Fruit fly (Drosophila melanogaster) whole organism, embryonic: Measurements from ENCODE around the gene vih.

ENCODE experiments used
- Awh ChIP-seq: fragments of 200-800 bp; sonication (Bioruptor generic); IDR thresholded peaks from 2 replicates; pipeline ENCODE4, ENCODE4 v1.3.6; 2022; ENCODE audit warnings: missing biosample characterization, missing genetic modification characterization
- B-H2 ChIP-seq: fragments of 200-800 bp; sonication (Bioruptor generic); optimal IDR thresholded peaks from 2 replicates; lab custom pipeline; 2018; ENCODE audit warnings: missing biosample characterization, mild to moderate bottlenecking, missing genetic modification characterization
- CG12071 ChIP-seq: fragments of 200-800 bp; sonication (Bioruptor generic); optimal IDR thresholded peaks from 3 replicates; lab custom pipeline; 2018; ENCODE audit warnings: missing biosample characterization, mild to moderate bottlenecking, missing genetic modification characterization
- CG14965 ChIP-seq: fragments of 200-800 bp; sonication (Bioruptor generic); optimal IDR thresholded peaks from 2 replicates; lab custom pipeline; 2016; ENCODE audit warnings: missing biosample characterization, missing genetic modification characterization, borderline replicate concordance
- CG16863 ChIP-seq: fragments of 200-800 bp; sonication (Bioruptor generic); optimal IDR thresholded peaks from 3 replicates; lab custom pipeline; 2016; ENCODE audit warnings: missing biosample characterization, missing genetic modification characterization
- CG17359 ChIP-seq: fragments of 200-800 bp; sonication (Bioruptor generic); optimal IDR thresholded peaks from 3 replicates; lab custom pipeline; 2018; ENCODE audit warnings: missing biosample characterization, mild to moderate bottlenecking, missing genetic modification characterization, moderate library complexity
- CG17829 ChIP-seq: fragments of 200-800 bp; optimal IDR thresholded peaks from 2 replicates; lab custom pipeline; 2019; ENCODE audit warnings: missing biosample characterization, mild to moderate bottlenecking, missing genetic modification characterization, moderate library complexity
- CG3065 ChIP-seq: fragments of 200-800 bp; sonication (Bioruptor generic); optimal IDR thresholded peaks from 2 replicates; lab custom pipeline; 2016; ENCODE audit warnings: missing biosample characterization, missing genetic modification characterization
- CG31365 ChIP-seq: fragments of 200-800 bp; sonication (Bioruptor generic); optimal IDR thresholded peaks from 2 replicates; lab custom pipeline; 2018; ENCODE audit warnings: missing biosample characterization, mild to moderate bottlenecking, missing genetic modification characterization
- CG3163 ChIP-seq: fragments of 200-800 bp; sonication (Bioruptor generic); optimal IDR thresholded peaks from 3 replicates; lab custom pipeline; 2016; ENCODE audit warnings: missing biosample characterization, missing genetic modification characterization
- CG6813 ChIP-seq: fragments of 200-800 bp; sonication (Bioruptor generic); optimal IDR thresholded peaks from 2 replicates; lab custom pipeline; 2017; ENCODE audit warnings: missing biosample characterization, missing genetic modification characterization, mild to moderate bottlenecking, moderate library complexity, missing genetic modification reagents
- CG6854 ChIP-seq: fragments of 200-800 bp; sonication (Bioruptor generic); optimal IDR thresholded peaks from 3 replicates; lab custom pipeline; 2017; ENCODE audit warnings: missing biosample characterization, mild to moderate bottlenecking, missing genetic modification characterization
- CG7987 ChIP-seq: fragments of 200-800 bp; sonication (Bioruptor generic); optimal IDR thresholded peaks from 2 replicates; lab custom pipeline; 2018; ENCODE audit warnings: missing biosample characterization, mild to moderate bottlenecking, missing genetic modification characterization, moderate library complexity
- CG8089 ChIP-seq: fragments of 200-800 bp; sonication (Bioruptor generic); optimal IDR thresholded peaks from 3 replicates; lab custom pipeline; 2016; ENCODE audit warnings: missing biosample characterization, missing genetic modification characterization
- CG8388 ChIP-seq: fragments of 200-800 bp; sonication (Bioruptor generic); optimal IDR thresholded peaks from 2 replicates; lab custom pipeline; 2019; ENCODE audit warnings: missing biosample characterization, mild to moderate bottlenecking, missing genetic modification characterization, moderate library complexity
- CG8924 ChIP-seq: fragments of 200-800 bp; optimal IDR thresholded peaks from 3 replicates; lab custom pipeline; 2019; ENCODE audit warnings: missing biosample characterization, mild to moderate bottlenecking, missing genetic modification characterization, moderate library complexity
- CG9215 ChIP-seq: fragments of 200-800 bp; sonication (Bioruptor generic); IDR thresholded peaks from 2 replicates; pipeline ENCODE4 v1.3.6; 2022; ENCODE audit warnings: missing biosample characterization, missing genetic modification characterization
- CHES-1-like ChIP-seq: fragments of 200-800 bp; sonication (Bioruptor generic); optimal IDR thresholded peaks from 2 replicates; lab custom pipeline; 2016; ENCODE audit warnings: missing biosample characterization, missing genetic modification characterization
- Doc3 ChIP-seq: fragments of 200-800 bp; sonication (Bioruptor generic); IDR thresholded peaks from 3 replicates; pipeline ENCODE4 v1.3.6; 2022; ENCODE audit warnings: missing biosample characterization, missing genetic modification characterization; ENCODE audit not compliant: partially characterized antibody
- E2f1 ChIP-seq: fragments of 200-800 bp; sonication (Bioruptor generic); IDR thresholded peaks from 2 replicates; pipeline ENCODE4 v1.3.6; 2022; ENCODE audit warnings: missing biosample characterization, missing genetic modification characterization
- H15 ChIP-seq: fragments of 200-800 bp; sonication (Bioruptor generic); IDR thresholded peaks from 3 replicates; pipeline ENCODE4 v1.3.6; 2022; ENCODE audit warnings: missing biosample characterization, missing genetic modification characterization
- Hey ChIP-seq: fragments of 200-800 bp; sonication (Bioruptor generic); optimal IDR thresholded peaks from 3 replicates; lab custom pipeline; 2018; ENCODE audit warnings: missing biosample characterization, mild to moderate bottlenecking, missing genetic modification characterization
- Hr51 ChIP-seq, 2 experiments: fragments of 200-800 bp; sonication (Bioruptor generic); optimal IDR thresholded peaks; 2 replicates in 1 of 2; 3 replicates in 1 of 2; lab custom pipeline; 2016 to 2018; ENCODE audit warnings: missing biosample characterization in 2 of 2, missing genetic modification characterization in 2 of 2, mild to moderate bottlenecking in 1 of 2, moderate library complexity in 1 of 2
- Med ChIP-seq: fragments of 200-800 bp; sonication (Bioruptor generic); peaks from one replicate; lab custom pipeline; 2016; ENCODE audit warnings: missing biosample characterization, missing genetic modification characterization, mild to moderate bottlenecking, inconsistent platforms, moderate library complexity
- Oli ChIP-seq: fragments of 200-800 bp; sonication (Bioruptor generic); optimal IDR thresholded peaks from 2 replicates; lab custom pipeline; 2018; ENCODE audit warnings: missing biosample characterization, mild to moderate bottlenecking, missing genetic modification characterization, moderate library complexity
- Ssrp ChIP-seq: fragments of 200-800 bp; sonication (Bioruptor generic); optimal IDR thresholded peaks from 2 replicates; lab custom pipeline; 2018; ENCODE audit warnings: missing biosample characterization, mild to moderate bottlenecking, missing genetic modification characterization, moderate library complexity
- TFAM ChIP-seq: fragments of 200-800 bp; sonication (Bioruptor generic); optimal IDR thresholded peaks from 2 replicates; lab custom pipeline; 2017; ENCODE audit warnings: missing biosample characterization, missing genetic modification characterization, inconsistent platforms
- Xrp1 ChIP-seq: fragments of 200-800 bp; sonication (Bioruptor generic); IDR thresholded peaks from 2 replicates; pipeline ENCODE4 v1.3.6; 2022; ENCODE audit warnings: missing biosample characterization, missing genetic modification characterization
- bsh ChIP-seq, 2 experiments: fragments of 200-800 bp; sonication (Bioruptor generic); optimal IDR thresholded peaks; 2 replicates each; lab custom pipeline; 2017 to 2018; ENCODE audit warnings: mild to moderate bottlenecking in 2 of 2, missing biosample characterization in 2 of 2, missing genetic modification characterization in 2 of 2, moderate library complexity in 1 of 2
- btn ChIP-seq: fragments of 200-800 bp; sonication (Bioruptor generic); optimal IDR thresholded peaks from 2 replicates; lab custom pipeline; 2016; ENCODE audit warnings: missing biosample characterization, missing genetic modification characterization
- chinmo ChIP-seq: fragments of 200-800 bp; sonication (Bioruptor generic); IDR thresholded peaks from 4 replicates; pipeline ENCODE4 v1.3.6; 2022; ENCODE audit warnings: missing biosample characterization, missing genetic modification characterization; ENCODE audit not compliant: partially characterized antibody
- eyg ChIP-seq: fragments of 200-800 bp; sonication (Bioruptor generic); optimal IDR thresholded peaks from 3 replicates; lab custom pipeline; 2016; ENCODE audit warnings: missing biosample characterization, missing genetic modification characterization
- gcm2 ChIP-seq: fragments of 200-800 bp; sonication (Bioruptor generic); optimal IDR thresholded peaks from 2 replicates; lab custom pipeline; 2016; ENCODE audit warnings: missing biosample characterization, missing genetic modification characterization
- gsb-n ChIP-seq: fragments of 200-800 bp; sonication (Bioruptor generic); optimal IDR thresholded peaks from 3 replicates; lab custom pipeline; 2018; ENCODE audit warnings: missing biosample characterization, mild to moderate bottlenecking, missing genetic modification characterization
- gt ChIP-seq: fragments of 200-800 bp; sonication (Bioruptor generic); IDR thresholded peaks from 2 replicates; pipeline ENCODE4 v1.3.6; 2022; ENCODE audit warnings: missing biosample characterization, missing genetic modification characterization
- ind ChIP-seq: fragments of 200-800 bp; sonication (Bioruptor generic); optimal IDR thresholded peaks from 3 replicates; lab custom pipeline; 2016; ENCODE audit warnings: missing biosample characterization, missing genetic modification characterization
- knrl ChIP-seq: fragments of 200-800 bp; sonication (Bioruptor generic); IDR thresholded peaks from 3 replicates; pipeline ENCODE4 v1.3.6; 2022; ENCODE audit warnings: missing biosample characterization, missing genetic modification characterization; ENCODE audit not compliant: partially characterized antibody
- lab ChIP-seq: fragments of 200-800 bp; sonication (Bioruptor generic); optimal IDR thresholded peaks from 3 replicates; lab custom pipeline; 2017; ENCODE audit warnings: missing biosample characterization, missing genetic modification characterization, mild to moderate bottlenecking, moderate library complexity, missing genetic modification reagents
- lbe ChIP-seq: fragments of 200-800 bp; sonication (Bioruptor generic); optimal IDR thresholded peaks from 2 replicates; lab custom pipeline; 2016; ENCODE audit warnings: missing biosample characterization, mild to moderate bottlenecking, missing genetic modification characterization
- lilli ChIP-seq: fragments of 200-800 bp; sonication (Bioruptor generic); optimal IDR thresholded peaks from 3 replicates; lab custom pipeline; 2016; ENCODE audit warnings: missing biosample characterization, missing genetic modification characterization
- nmo ChIP-seq: fragments of 200-800 bp; sonication (Bioruptor generic); optimal IDR thresholded peaks from 2 replicates; lab custom pipeline; 2018; ENCODE audit warnings: missing biosample characterization, mild to moderate bottlenecking, missing genetic modification characterization, moderate library complexity
- org-1 ChIP-seq: fragments of 200-800 bp; sonication (Bioruptor generic); optimal IDR thresholded peaks from 2 replicates; lab custom pipeline; 2017; ENCODE audit warnings: missing biosample characterization, missing genetic modification characterization
- pros ChIP-seq: fragments of 200-800 bp; sonication (Bioruptor generic); optimal IDR thresholded peaks from 3 replicates; lab custom pipeline; 2019; ENCODE audit warnings: missing biosample characterization, mild to moderate bottlenecking, missing genetic modification characterization, moderate library complexity
- sens ChIP-seq: fragments of 200-800 bp; sonication (Bioruptor generic); peaks from one replicate; lab custom pipeline; 2016; ENCODE audit warnings: missing biosample characterization, missing genetic modification characterization
- sima ChIP-seq: fragments of 200-800 bp; sonication (Bioruptor generic); optimal IDR thresholded peaks from 2 replicates; lab custom pipeline; 2016; ENCODE audit warnings: missing biosample characterization, missing genetic modification characterization
- sna ChIP-seq: fragments of 200-800 bp; sonication (Bioruptor generic); IDR thresholded peaks from 2 replicates; pipeline ENCODE4 v1.3.6; 2022; ENCODE audit warnings: missing biosample characterization, missing genetic modification characterization; ENCODE audit not compliant: partially characterized antibody
- tap ChIP-seq: fragments of 200-800 bp; optimal IDR thresholded peaks from 3 replicates; lab custom pipeline; 2019; ENCODE audit warnings: missing biosample characterization, mild to moderate bottlenecking, missing genetic modification characterization, moderate library complexity
- tll ChIP-seq, 2 experiments: fragments of 200-800 bp in 1 of 2; fragments of >200 bp in 1 of 2; sonication (Bioruptor generic) in 1 of 2; optimal IDR thresholded peaks; 2 replicates each; lab custom pipeline; 2017 to 2019; ENCODE audit warnings: missing biosample characterization in 2 of 2, missing genetic modification characterization in 2 of 2, mild to moderate bottlenecking in 1 of 2, moderate library complexity in 1 of 2
- tna ChIP-seq: fragments of 200-800 bp; sonication (Bioruptor generic); IDR thresholded peaks from 2 replicates; pipeline ENCODE4 v1.3.6; 2022; ENCODE audit warnings: missing biosample characterization, missing genetic modification characterization; ENCODE audit not compliant: partially characterized antibody
- trh ChIP-seq: fragments of 200-800 bp; sonication (Bioruptor generic); optimal IDR thresholded peaks from 2 replicates; lab custom pipeline; 2016; ENCODE audit warnings: missing biosample characterization, missing genetic modification characterization

Gene vih

DNA sequence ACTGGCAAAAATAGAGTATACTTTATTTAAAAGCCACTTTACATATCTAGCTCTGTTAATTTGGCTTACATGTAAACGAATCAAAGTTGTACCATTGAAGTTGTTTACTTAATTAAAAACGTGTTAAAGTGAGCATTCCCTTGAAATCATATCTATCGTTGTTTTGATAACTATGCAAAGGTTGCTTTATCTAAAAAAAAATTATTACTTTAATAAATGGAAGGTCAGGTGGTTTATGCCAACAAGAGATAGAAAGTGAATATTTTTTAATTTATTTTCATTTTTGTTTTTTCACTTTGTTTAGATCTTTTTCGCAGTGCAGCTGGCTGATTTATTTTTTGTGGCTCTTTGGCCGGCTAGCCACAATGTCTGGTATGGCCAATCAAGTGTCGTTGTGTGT is 21.2 kb upstream of the vih start (continued):
- TF ChIP-seq sima (no peak), CG6813 (GFP tag; lab: Kevin White, UChicago) (no peak), Ssrp (tag; lab: Kevin White, UChicago) (peak; percentile 75), Oli (tag; lab: Kevin White, UChicago) (peak; percentile 84), Doc3 (GFP tag; lab: Robert Waterston, UW) (no peak), eyg (GFP tag; lab: Kevin White, UChicago) (peak; percentile 17), CG8924 (tag; lab: Kevin White, UChicago) (peak; percentile 77), CG12071 (GFP tag; lab: Kevin White, UChicago) (peak; percentile 9), CG31365 (tag; lab: Kevin White, UChicago) (no peak), CG6854 (GFP tag; lab: Kevin White, UChicago) (peak; percentile 23), CG7987 (GFP tag; lab: Kevin White, UChicago) (no peak), CG8388 (GFP tag; lab: Kevin White, UChicago) (peak; percentile 69), gt (GFP tag; lab: Robert Waterston, UW) (no peak), B-H2 (GFP tag; lab: Kevin White, UChicago) (no peak), sens (peak; percentile 95), CG17829 (tag; lab: Kevin White, UChicago) (peak; percentile 80), CG8089 (peak; percentile 32), lilli (peak; percentile 70), tap (peak; percentile 16), trh (GFP tag; lab: Kevin White, UChicago) (peak; percentile 62), Awh (GFP tag; lab: Robert Waterston, UW) (no peak), TFAM (GFP tag; lab: Kevin White, UChicago) (no peak), Hey (tag; lab: Kevin White, UChicago) (no peak), E2f1 (GFP tag; lab: Robert Waterston, UW) (peak; percentile 67), CG17359 (tag; lab: Kevin White, UChicago) (peak; percentile 79), lbe (no peak), Hr51 (GFP tag; optimal IDR thresholded peaks at IDR 0.05; lab: Kevin White, UChicago) (peak; percentile 12 to 91), knrl (GFP tag; lab: Robert Waterston, UW) (no peak), gcm2 (GFP tag; lab: Kevin White, UChicago) (peak; percentile 48), ind (GFP tag; lab: Kevin White, UChicago) (peak; percentile 72), CG9215 (GFP tag; lab: Robert Waterston, UW) (peak; percentile 57), CG3065 (GFP tag; lab: Kevin White, UChicago) (peak; percentile 24), CG14965 (GFP tag; lab: Kevin White, UChicago) (no peak), gsb-n (tag; lab: Kevin White, UChicago) (peak; percentile 59), nmo (GFP tag; lab: Kevin White, UChicago) (peak; percentile 88), btn (GFP tag; lab: Kevin White, UChicago) (peak; percentile 4), Xrp1 (GFP tag; lab: Robert Waterston, UW) (peak; percentile 80), tll (GFP tag; optimal IDR thresholded peaks at IDR 0.05; lab: Kevin White, UChicago) (no peak), Med (GFP tag; lab: Kevin White, UChicago) (peak; percentile 79), CHES-1-like (GFP tag; lab: Kevin White, UChicago) (no peak), bsh (GFP tag; optimal IDR thresholded peaks at IDR 0.05; lab: Kevin White, UChicago) (peak; percentile 55 to 71), CG3163 (GFP tag; lab: Kevin White, UChicago) (no peak), chinmo (GFP tag; lab: Robert Waterston, UW) (no peak), sna (GFP tag; lab: Robert Waterston, UW) (no peak), H15 (peak; percentile 62; the same call in 1 of the 3 replicates), CG16863 (GFP tag; lab: Kevin White, UChicago) (peak; percentile 60), lab (GFP tag; lab: Kevin White, UChicago) (peak; percentile 68), pros (GFP tag; lab: Kevin White, UChicago) (no peak), tna (no peak), org-1 (GFP tag; lab: Kevin White, UChicago) (peak; percentile 50)
